Worm (Caenorhabditis elegans) whole organism, mixed stage, embryonic: Measurements from ENCODE around the gene srh-287.

Experiments
- bed-3 ChIP-seq: fragments of 200-800 bp; sonication (Bioruptor generic); optimal IDR thresholded peaks from 3 replicates; lab custom pipeline; 2018; ENCODE audit warnings: mild to moderate bottlenecking, missing genetic modification characterization, moderate library complexity, missing compliant biosample characterization
- lin-32 ChIP-seq: fragments of 200-800 bp; sonication (Bioruptor generic); optimal IDR thresholded peaks from 2 replicates; lab custom pipeline; 2018; ENCODE audit warnings: mild to moderate bottlenecking, missing genetic modification characterization, missing compliant biosample characterization
- mep-1 ChIP-seq: fragments of 150-350 bp; optimal IDR thresholded peaks from 2 replicates; lab custom pipeline; 2017; ENCODE audit warnings: missing biosample characterization, missing genetic modification reagents, missing genetic modification characterization, inconsistent platforms
- mls-2 ChIP-seq: sonication (generic microtip); optimal IDR thresholded peaks from 2 replicates; lab custom pipeline; 2016; ENCODE audit warnings: mild to moderate bottlenecking, missing genetic modification characterization, moderate library complexity, missing compliant biosample characterization
- snpc-4 ChIP-seq: fragments of 150-350 bp; optimal IDR thresholded peaks from 2 replicates; lab custom pipeline; 2014; ENCODE audit warnings: missing biosample characterization, missing genetic modification characterization
- sptf-1 ChIP-seq: sonication (generic microtip); optimal IDR thresholded peaks from 2 replicates; lab custom pipeline; 2017; ENCODE audit warnings: mild to moderate bottlenecking, missing genetic modification characterization, moderate library complexity, missing compliant biosample characterization
- unc-39 ChIP-seq: fragments of 150-350 bp; optimal IDR thresholded peaks from 2 replicates; lab custom pipeline; 2014; ENCODE audit warnings: missing biosample characterization, missing genetic modification characterization
- ztf-11 ChIP-seq: fragments of 150-350 bp; optimal IDR thresholded peaks from 2 replicates; lab custom pipeline; 2014; ENCODE audit warnings: missing biosample characterization, missing genetic modification characterization

DNA sequence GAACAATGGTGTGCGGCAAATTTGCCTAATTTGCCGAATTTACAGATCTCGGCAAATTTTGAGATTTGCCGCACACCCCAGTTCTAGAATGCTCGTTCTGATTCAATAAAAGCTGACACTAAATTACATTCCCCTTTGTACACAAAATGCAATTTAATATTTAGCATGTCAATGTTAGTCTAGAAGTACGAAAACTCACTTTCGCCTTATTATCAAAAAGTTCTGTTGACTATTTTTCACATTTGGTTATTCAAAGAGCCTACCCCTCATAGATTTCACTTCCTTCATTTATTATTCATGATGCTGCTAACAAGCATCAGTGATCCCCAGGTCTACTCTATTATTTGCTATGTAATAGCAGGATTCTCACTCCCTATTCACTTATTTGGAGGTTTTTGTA, 17.9 kb downstream of the srh-287 start, which contains the start of gene srh-298:
- no peak for TF ChIP-seq mep-1 (tag; lab: Kevin White, UChicago)
- no peak for TF ChIP-seq ztf-11
- no peak for TF ChIP-seq unc-39 (tag; lab: Kevin White, UChicago)
- no peak for TF ChIP-seq sptf-1 (tag; lab: Kevin White, UChicago)
- no peak for TF ChIP-seq mls-2 (tag; lab: Kevin White, UChicago)
- TF ChIP-seq lin-32: no peak
- no peak for TF ChIP-seq snpc-4
- no peak for TF ChIP-seq bed-3 (GFP tag; lab: Kevin White, UChicago)
